Worm (Caenorhabditis elegans) whole organism, mixed stage, embryonic: Measurements from ENCODE around the gene dod-21.

Source experiments
- M03D4.4 ChIP-seq: sonication (generic microtip); optimal IDR thresholded peaks from 2 replicates; lab custom pipeline; 2017; ENCODE audit warnings: mild to moderate bottlenecking, missing genetic modification characterization, missing compliant biosample characterization
- blmp-1 ChIP-seq: fragments of 150-350 bp; optimal IDR thresholded peaks from 2 replicates; lab custom pipeline; 2014; ENCODE audit warnings: missing biosample characterization, missing genetic modification characterization
- ceh-39 ChIP-seq: fragments of 150-350 bp; optimal IDR thresholded peaks from 2 replicates; lab custom pipeline; 2014; ENCODE audit warnings: missing biosample characterization, missing genetic modification characterization
- ceh-43 ChIP-seq: fragments of 200-800 bp; sonication (Bioruptor generic); optimal IDR thresholded peaks from 2 replicates; lab custom pipeline; 2018; ENCODE audit warnings: mild to moderate bottlenecking, missing genetic modification characterization, moderate library complexity, missing compliant biosample characterization
- ceh-83 ChIP-seq: fragments of 200-800 bp; sonication (Bioruptor generic); optimal IDR thresholded peaks from 2 replicates; lab custom pipeline; 2018; ENCODE audit warnings: mild to moderate bottlenecking, missing genetic modification characterization, missing compliant biosample characterization
- ces-1 ChIP-seq: fragments of 150-350 bp; optimal IDR thresholded peaks from 2 replicates; lab custom pipeline; 2014; ENCODE audit warnings: missing biosample characterization, missing genetic modification reagents, missing genetic modification characterization
- elt-1 ChIP-seq: sonication (generic microtip); optimal IDR thresholded peaks from 2 replicates; lab custom pipeline; 2017; ENCODE audit warnings: missing genetic modification characterization, mild to moderate bottlenecking, missing compliant biosample characterization, antibody characterized with exemption, moderate library complexity, borderline replicate concordance; ENCODE audit not compliant: insufficient read depth
- elt-3 ChIP-seq: fragments of 150-350 bp; optimal IDR thresholded peaks from 2 replicates; lab custom pipeline; 2014; ENCODE audit warnings: missing biosample characterization, missing genetic modification characterization
- flh-1 ChIP-seq: fragments of 200-800 bp; sonication (Bioruptor generic); optimal IDR thresholded peaks from 2 replicates; lab custom pipeline; 2018; ENCODE audit warnings: mild to moderate bottlenecking, missing genetic modification characterization, moderate library complexity, missing compliant biosample characterization
- ham-2 ChIP-seq: fragments of 200-800 bp; sonication (Bioruptor generic); optimal IDR thresholded peaks from 2 replicates; lab custom pipeline; 2018; ENCODE audit warnings: mild to moderate bottlenecking, missing genetic modification characterization, missing compliant biosample characterization
- hlh-1 ChIP-seq: fragments of 150-350 bp; optimal IDR thresholded peaks from 2 replicates; lab custom pipeline; 2014; ENCODE audit warnings: missing biosample characterization, missing genetic modification reagents, missing genetic modification characterization
- lin-13 ChIP-seq: fragments of 150-350 bp; optimal IDR thresholded peaks from 2 replicates; lab custom pipeline; 2014; ENCODE audit warnings: missing biosample characterization, missing genetic modification characterization
- lin-32 ChIP-seq: fragments of 200-800 bp; sonication (Bioruptor generic); optimal IDR thresholded peaks from 2 replicates; lab custom pipeline; 2018; ENCODE audit warnings: mild to moderate bottlenecking, missing genetic modification characterization, missing compliant biosample characterization
- lsy-2 ChIP-seq: fragments of 150-350 bp; optimal IDR thresholded peaks from 2 replicates; lab custom pipeline; 2014; ENCODE audit warnings: missing biosample characterization, missing genetic modification characterization
- mab-5 ChIP-seq: fragments of 150-350 bp; optimal IDR thresholded peaks from 2 replicates; lab custom pipeline; 2014; ENCODE audit warnings: missing biosample characterization, missing genetic modification characterization
- mep-1 ChIP-seq: fragments of 150-350 bp; optimal IDR thresholded peaks from 2 replicates; lab custom pipeline; 2017; ENCODE audit warnings: missing biosample characterization, missing genetic modification reagents, missing genetic modification characterization, inconsistent platforms
- mls-2 ChIP-seq: sonication (generic microtip); optimal IDR thresholded peaks from 2 replicates; lab custom pipeline; 2016; ENCODE audit warnings: mild to moderate bottlenecking, missing genetic modification characterization, moderate library complexity, missing compliant biosample characterization
- nhr-12 ChIP-seq: fragments of 150-350 bp; optimal IDR thresholded peaks from 2 replicates; lab custom pipeline; 2014; ENCODE audit warnings: missing biosample characterization, missing genetic modification characterization
- nhr-2 ChIP-seq: fragments of 150-350 bp; optimal IDR thresholded peaks from 2 replicates; lab custom pipeline; 2014; ENCODE audit warnings: missing biosample characterization, missing genetic modification characterization
- nhr-237 ChIP-seq: fragments of 150-350 bp; optimal IDR thresholded peaks from 2 replicates; lab custom pipeline; 2014; ENCODE audit warnings: missing biosample characterization, missing genetic modification characterization
- nhr-28 ChIP-seq: fragments of 150-350 bp; optimal IDR thresholded peaks from 2 replicates; lab custom pipeline; 2014; ENCODE audit warnings: missing biosample characterization, missing genetic modification characterization
- nhr-76 ChIP-seq: sonication (generic microtip); optimal IDR thresholded peaks from 2 replicates; lab custom pipeline; 2017; ENCODE audit warnings: missing biosample characterization, missing genetic modification characterization
- pha-4 ChIP-seq: fragments of 150-350 bp; optimal IDR thresholded peaks from 2 replicates; lab custom pipeline; 2018; ENCODE audit warnings: missing biosample characterization, missing genetic modification reagents, missing genetic modification characterization
- sem-2 ChIP-seq: fragments of 200-800 bp; sonication (Bioruptor generic); optimal IDR thresholded peaks from 2 replicates; lab custom pipeline; 2018; ENCODE audit warnings: mild to moderate bottlenecking, missing genetic modification characterization, missing compliant biosample characterization
- snpc-4 ChIP-seq: fragments of 150-350 bp; optimal IDR thresholded peaks from 2 replicates; lab custom pipeline; 2014; ENCODE audit warnings: missing biosample characterization, missing genetic modification characterization
- sptf-1 ChIP-seq: sonication (generic microtip); optimal IDR thresholded peaks from 2 replicates; lab custom pipeline; 2017; ENCODE audit warnings: mild to moderate bottlenecking, missing genetic modification characterization, moderate library complexity, missing compliant biosample characterization
- tbx-8 ChIP-seq: fragments of 200-800 bp; sonication (Bioruptor generic); optimal IDR thresholded peaks from 2 replicates; lab custom pipeline; 2018; ENCODE audit warnings: mild to moderate bottlenecking, missing genetic modification characterization, moderate library complexity, missing compliant biosample characterization
- unc-120 ChIP-seq: sonication (generic microtip); optimal IDR thresholded peaks from 2 replicates; lab custom pipeline; 2017; ENCODE audit warnings: missing genetic modification characterization, missing compliant biosample characterization; ENCODE audit not compliant: poor library complexity, severe bottlenecking
- unc-39 ChIP-seq: fragments of 150-350 bp; optimal IDR thresholded peaks from 2 replicates; lab custom pipeline; 2014; ENCODE audit warnings: missing biosample characterization, missing genetic modification characterization
- unc-62 ChIP-seq: fragments of 150-350 bp; optimal IDR thresholded peaks from 2 replicates; lab custom pipeline; 2014; ENCODE audit warnings: missing biosample characterization, missing genetic modification reagents, missing genetic modification characterization
- zip-8 ChIP-seq: fragments of 150-350 bp; optimal IDR thresholded peaks from 2 replicates; lab custom pipeline; 2014; ENCODE audit warnings: missing biosample characterization, missing genetic modification characterization

Gene dod-21

ce11 chrIV:12960136-12960535 lies 23.6 kb downstream of the dod-21 start, which contains the start of gene F55G11.7:
Gene F55G11.7, plus strand, starts transcription at chrIV:12960436.
- no peak for TF ChIP-seq sptf-1 (tag; lab: Kevin White, UChicago)
- TF ChIP-seq lin-13: no peak
- no peak for TF ChIP-seq elt-3 (tag; lab: Kevin White, UChicago)
- no peak for TF ChIP-seq lsy-2 (tag; lab: Kevin White, UChicago)
- no peak for TF ChIP-seq flh-1 (GFP tag; lab: Kevin White, UChicago)
- no peak for TF ChIP-seq tbx-8 (GFP tag; lab: Kevin White, UChicago)
- TF ChIP-seq ceh-39 (tag; lab: Kevin White, UChicago): no peak
- no peak for TF ChIP-seq ceh-43 (GFP tag; lab: Kevin White, UChicago)
- TF ChIP-seq nhr-28: no peak
- no peak for TF ChIP-seq zip-8

ce11 chrIV:12962564-12962963 lies 26.0 kb downstream of the dod-21 start, which contains the start of gene F55G11.8:
Gene F55G11.8, plus strand, starts transcription at chrIV:12962808.
- TF ChIP-seq hlh-1: no peak
- no peak for TF ChIP-seq unc-120 (tag; lab: Kevin White, UChicago)
- TF ChIP-seq blmp-1 (tag; lab: Kevin White, UChicago): no peak
- no peak for TF ChIP-seq unc-62
- no peak for TF ChIP-seq unc-39 (tag; lab: Kevin White, UChicago)
- TF ChIP-seq ceh-83: no peak
- TF ChIP-seq elt-1 (tag; lab: Kevin White, UChicago): no peak
- no peak for TF ChIP-seq ces-1 (GFP tag; lab: Kevin White, UChicago)
- no peak for TF ChIP-seq M03D4.4 (tag; lab: Kevin White, UChicago)

ce11 chrIV:12964648-12965047 lies 28.1 kb downstream of the dod-21 start:
- TF ChIP-seq elt-3 (tag; lab: Kevin White, UChicago) (no peak), tbx-8 (GFP tag; lab: Kevin White, UChicago) (no peak), nhr-237 (tag; lab: Kevin White, UChicago) (no peak), lin-32 (GFP tag; lab: Kevin White, UChicago) (no peak)

- no peak for TF ChIP-seq lin-13
- no peak for TF ChIP-seq lsy-2 (tag; lab: Kevin White, UChicago)
- no peak for TF ChIP-seq unc-39 (tag; lab: Kevin White, UChicago)
- no peak for TF ChIP-seq ham-2
- TF ChIP-seq mab-5 (tag; lab: Kevin White, UChicago): no peak
- TF ChIP-seq hlh-1: no peak
- no peak for TF ChIP-seq ces-1 (GFP tag; lab: Kevin White, UChicago)
- TF ChIP-seq ceh-43 (GFP tag; lab: Kevin White, UChicago): no peak
- no peak for TF ChIP-seq nhr-237 (tag; lab: Kevin White, UChicago)
- TF ChIP-seq unc-120 (tag; lab: Kevin White, UChicago): no peak
- no peak for TF ChIP-seq flh-1 (GFP tag; lab: Kevin White, UChicago)
- no peak for TF ChIP-seq sptf-1 (tag; lab: Kevin White, UChicago)
- TF ChIP-seq mep-1 (tag; lab: Kevin White, UChicago): no peak
- TF ChIP-seq nhr-76 (tag; lab: Kevin White, UChicago): no peak
These were observed 28.5 kb downstream of the dod-21 start, which contains the start of gene dod-22 for ce11 chrIV:12965074-12965473. Gene dod-22, plus strand, starts transcription at chrIV:12965374.

ce11 chrIV:12967303-12967702 lies 30.8 kb downstream of the dod-21 start:
- TF ChIP-seq mls-2 (tag; lab: Kevin White, UChicago) (no peak), elt-1 (tag; lab: Kevin White, UChicago) (no peak), nhr-28 (no peak), mep-1 (tag; lab: Kevin White, UChicago) (no peak), M03D4.4 (tag; lab: Kevin White, UChicago) (no peak), nhr-12 (tag; lab: Kevin White, UChicago) (no peak), unc-39 (tag; lab: Kevin White, UChicago) (no peak), lin-13 (no peak), elt-3 (tag; lab: Kevin White, UChicago) (no peak), pha-4 (tag; lab: Kevin White, UChicago) (no peak), flh-1 (GFP tag; lab: Kevin White, UChicago) (no peak), zip-8 (no peak), sem-2 (no peak), snpc-4 (tag; lab: Kevin White, UChicago) (no peak), unc-62 (no peak), nhr-2 (tag; lab: Kevin White, UChicago) (no peak), mab-5 (tag; lab: Kevin White, UChicago) (no peak)
